Worm (Caenorhabditis elegans) whole organism, L3 larva: ENCODE data around the gene Y41G9A.5.
A peak's percentile ranks its signal among the peaks of the same experiment; 100 is the strongest.

Source experiments
- ZK546.5 ChIP-seq: sonication (generic microtip); optimal IDR thresholded peaks from 2 replicates; lab custom pipeline; 2017; ENCODE audit warnings: missing biosample characterization, missing genetic modification characterization
- aly-2 ChIP-seq: fragments of 150-350 bp; optimal IDR thresholded peaks from 2 replicates; lab custom pipeline; 2014; ENCODE audit warnings: missing biosample characterization, missing genetic modification characterization
- ama-1 ChIP-seq: fragments of 150-350 bp; optimal IDR thresholded peaks from 2 replicates; lab custom pipeline; 2018
- ceh-16 ChIP-seq: sonication (generic microtip); optimal IDR thresholded peaks from 2 replicates; lab custom pipeline; 2017; ENCODE audit warnings: missing biosample characterization, missing genetic modification characterization
- ceh-28 ChIP-seq: fragments of 150-350 bp; optimal IDR thresholded peaks from 2 replicates; lab custom pipeline; 2014; ENCODE audit warnings: missing biosample characterization, missing genetic modification reagents, missing genetic modification characterization
- ceh-82 ChIP-seq: fragments of 150-350 bp; optimal IDR thresholded peaks from 2 replicates; lab custom pipeline; 2014; ENCODE audit warnings: missing biosample characterization, missing genetic modification characterization
- ceh-9 ChIP-seq: sonication (generic microtip); optimal IDR thresholded peaks from 2 replicates; lab custom pipeline; 2018; ENCODE audit warnings: missing biosample characterization, missing genetic modification characterization
- egl-27 ChIP-seq: sonication (generic microtip); optimal IDR thresholded peaks from 4 replicates; lab custom pipeline; 2017; ENCODE audit warnings: missing biosample characterization, missing genetic modification reagents, missing genetic modification characterization
- egl-5 ChIP-seq: fragments of 150-350 bp; optimal IDR thresholded peaks from 2 replicates; lab custom pipeline; 2017; ENCODE audit warnings: missing biosample characterization, missing genetic modification reagents, missing genetic modification characterization, inconsistent platforms
- elt-1 ChIP-seq: fragments of 150-350 bp; optimal IDR thresholded peaks from 2 replicates; lab custom pipeline; 2014; ENCODE audit warnings: missing biosample characterization, missing genetic modification characterization
- elt-2 ChIP-seq: sonication (generic microtip); optimal IDR thresholded peaks from 2 replicates; lab custom pipeline; 2016; ENCODE audit warnings: missing genetic modification reagents, mild to moderate bottlenecking, missing genetic modification characterization, missing compliant biosample characterization
- elt-3 ChIP-seq, 3 experiments: fragments of 150-350 bp in 1 of 3; sonication (generic microtip) in 2 of 3; optimal IDR thresholded peaks; 2 replicates in 2 of 3; 4 replicates in 1 of 3; lab custom pipeline; 2014 to 2017; ENCODE audit warnings: missing biosample characterization in 3 of 3, missing genetic modification characterization in 3 of 3
- eor-1 ChIP-seq, 2 experiments: fragments of 150-350 bp; optimal IDR thresholded peaks; 2 replicates each; lab custom pipeline; 2014 to 2018; ENCODE audit warnings: missing biosample characterization in 2 of 2, missing genetic modification characterization in 2 of 2
- fkh-10 ChIP-seq: sonication (generic microtip); optimal IDR thresholded peaks from 2 replicates; lab custom pipeline; 2017; ENCODE audit warnings: missing biosample characterization, missing genetic modification reagents, missing genetic modification characterization
- fkh-2 ChIP-seq: fragments of 150-350 bp; optimal IDR thresholded peaks from 2 replicates; lab custom pipeline; 2014; ENCODE audit warnings: missing biosample characterization, missing genetic modification reagents, missing genetic modification characterization
- fos-1 ChIP-seq: fragments of 150-350 bp; optimal IDR thresholded peaks from 2 replicates; lab custom pipeline; 2014; ENCODE audit warnings: missing biosample characterization, missing genetic modification characterization
- hmg-11 ChIP-seq: sonication (generic microtip); optimal IDR thresholded peaks from 2 replicates; lab custom pipeline; 2016; ENCODE audit warnings: missing genetic modification characterization, missing compliant biosample characterization
- jun-1 ChIP-seq: fragments of 150-350 bp; optimal IDR thresholded peaks from 2 replicates; lab custom pipeline; 2014; ENCODE audit warnings: missing biosample characterization, missing genetic modification reagents, missing genetic modification characterization
- lin-15B ChIP-seq: fragments of 150-350 bp; optimal IDR thresholded peaks from 2 replicates; lab custom pipeline; 2014; ENCODE audit warnings: missing biosample characterization, missing genetic modification characterization
- lin-39 ChIP-seq: fragments of 150-350 bp; optimal IDR thresholded peaks from 2 replicates; lab custom pipeline; 2018; ENCODE audit warnings: missing biosample characterization, missing genetic modification reagents, missing genetic modification characterization
- lsy-12 ChIP-seq: sonication (generic microtip); optimal IDR thresholded peaks from 2 replicates; lab custom pipeline; 2016; ENCODE audit warnings: mild to moderate bottlenecking, missing genetic modification characterization, missing compliant biosample characterization
- mdl-1 ChIP-seq: fragments of 150-350 bp; optimal IDR thresholded peaks from 2 replicates; lab custom pipeline; 2014; ENCODE audit warnings: missing biosample characterization, missing genetic modification characterization
- nfya-1 ChIP-seq: sonication (generic microtip); optimal IDR thresholded peaks from 2 replicates; lab custom pipeline; 2017; ENCODE audit warnings: missing genetic modification characterization, mild to moderate bottlenecking, missing compliant biosample characterization, antibody characterized with exemption, moderate library complexity; ENCODE audit not compliant: insufficient read depth
- nhr-12 ChIP-seq: fragments of 150-350 bp; optimal IDR thresholded peaks from 2 replicates; lab custom pipeline; 2014; ENCODE audit warnings: missing biosample characterization, missing genetic modification characterization
- nhr-237 ChIP-seq: fragments of 150-350 bp; optimal IDR thresholded peaks from 2 replicates; lab custom pipeline; 2014; ENCODE audit warnings: missing biosample characterization, missing genetic modification characterization
- nhr-25 ChIP-seq: sonication (generic microtip); optimal IDR thresholded peaks from 2 replicates; lab custom pipeline; 2017; ENCODE audit warnings: missing biosample characterization, missing genetic modification characterization
- nhr-28 ChIP-seq: fragments of 150-350 bp; optimal IDR thresholded peaks from 2 replicates; lab custom pipeline; 2014; ENCODE audit warnings: missing biosample characterization, missing genetic modification characterization
- nhr-43 ChIP-seq: sonication (generic microtip); optimal IDR thresholded peaks from 2 replicates; lab custom pipeline; 2016; ENCODE audit warnings: mild to moderate bottlenecking, missing genetic modification characterization, missing compliant biosample characterization; ENCODE audit not compliant: poor library complexity, severe bottlenecking
- nhr-67 ChIP-seq: fragments of 150-350 bp; optimal IDR thresholded peaks from 2 replicates; lab custom pipeline; 2014; ENCODE audit warnings: missing biosample characterization, missing genetic modification characterization
- nhr-76 ChIP-seq: fragments of 150-350 bp; sonication (generic microtip); optimal IDR thresholded peaks from 5 replicates; lab custom pipeline; 2014; ENCODE audit warnings: missing biosample characterization, missing genetic modification characterization
- pha-4 ChIP-seq: fragments of 150-350 bp; optimal IDR thresholded peaks from 2 replicates; lab custom pipeline; 2014; ENCODE audit warnings: missing biosample characterization, missing genetic modification reagents, missing genetic modification characterization
- pqm-1 ChIP-seq: fragments of 150-350 bp; optimal IDR thresholded peaks from 2 replicates; lab custom pipeline; 2017; ENCODE audit warnings: missing biosample characterization, missing genetic modification characterization, inconsistent platforms
- sea-2 ChIP-seq: fragments of 150-350 bp; sonication (generic microtip); optimal IDR thresholded peaks from 4 replicates; lab custom pipeline; 2014; ENCODE audit warnings: missing biosample characterization, missing genetic modification reagents, missing genetic modification characterization
- skn-1 ChIP-seq: fragments of 150-350 bp; optimal IDR thresholded peaks from 2 replicates; lab custom pipeline; 2014; ENCODE audit warnings: missing biosample characterization, missing genetic modification characterization
- snpc-4 ChIP-seq: fragments of 150-350 bp; optimal IDR thresholded peaks from 2 replicates; lab custom pipeline; 2014; ENCODE audit warnings: missing biosample characterization, missing genetic modification characterization
- tbx-2 ChIP-seq: sonication (generic microtip); optimal IDR thresholded peaks from 2 replicates; lab custom pipeline; 2016; ENCODE audit warnings: mild to moderate bottlenecking, missing genetic modification characterization, missing compliant biosample characterization
- unc-39 ChIP-seq: sonication (generic microtip); optimal IDR thresholded peaks from 4 replicates; lab custom pipeline; 2017; ENCODE audit warnings: missing biosample characterization, missing genetic modification characterization
- unc-62 ChIP-seq: fragments of 150-350 bp; sonication (generic microtip); optimal IDR thresholded peaks from 4 replicates; lab custom pipeline; 2014; ENCODE audit warnings: missing biosample characterization, missing genetic modification reagents, missing genetic modification characterization
- zag-1 ChIP-seq: fragments of 150-350 bp; optimal IDR thresholded peaks from 2 replicates; lab custom pipeline; 2014; ENCODE audit warnings: missing biosample characterization, missing genetic modification characterization
- ztf-4 ChIP-seq: fragments of 150-350 bp; optimal IDR thresholded peaks from 2 replicates; lab custom pipeline; 2014; ENCODE audit warnings: missing biosample characterization, missing genetic modification characterization

Gene Y41G9A.5

ce11 chrX:2970212-2970611, 23.7 kb downstream of the Y41G9A.5 start:
- TF ChIP-seq nhr-43 (tag; lab: Kevin White, UChicago) (no peak), lsy-12 (tag; lab: Kevin White, UChicago) (peak; percentile 32)

ce11 chrX:2970804-2971395, 24.4 kb downstream of the Y41G9A.5 start:
- TF ChIP-seq pha-4 (tag; lab: Kevin White, UChicago) (peak; percentile 31), ceh-82 (tag; lab: Kevin White, UChicago) (no peak), elt-1 (tag; lab: Kevin White, UChicago) (peak; percentile 28), fkh-2 (tag; lab: Kevin White, UChicago) (no peak), nhr-25 (tag; lab: Kevin White, UChicago) (peak; percentile 9), pqm-1 (tag; lab: Kevin White, UChicago) (peak; percentile 33), elt-2 (tag; lab: Kevin White, UChicago) (peak; percentile 33), snpc-4 (tag; lab: Kevin White, UChicago) (peak; percentile 56)
- TF ChIP-seq, all 47 proteins: peak for 6

ce11 chrX:2971542-2971988, 25.1 kb downstream of the Y41G9A.5 start:
- TF ChIP-seq pqm-1 (tag; lab: Kevin White, UChicago): peak; percentile 75
- peak; percentile 88 for TF ChIP-seq ceh-28 (tag; lab: Kevin White, UChicago)
- TF ChIP-seq ama-1 (lab: Kevin White, UChicago): peak; percentile 83
- no peak for TF ChIP-seq sea-2 (GFP tag; lab: Kevin White, UChicago)
- peak; percentile 71 for TF ChIP-seq fkh-10 (GFP tag; lab: Kevin White, UChicago)
- TF ChIP-seq lsy-12 (tag; lab: Kevin White, UChicago): peak; percentile 70
- TF ChIP-seq lin-15B (tag; lab: Kevin White, UChicago): peak; percentile 13
- peak; percentile 62 for TF ChIP-seq hmg-11 (tag; lab: Kevin White, UChicago)
- peak; percentile 81 for TF ChIP-seq jun-1
- TF ChIP-seq tbx-2: no peak
- TF ChIP-seq elt-2 (tag; lab: Kevin White, UChicago): peak; percentile 81
- TF ChIP-seq ztf-4 (tag; lab: Kevin White, UChicago): no peak
- peak; percentile 85 for TF ChIP-seq lin-39 (tag; lab: Kevin White, UChicago)
- TF ChIP-seq aly-2 (tag; lab: Kevin White, UChicago): no peak
- TF ChIP-seq nhr-237 (tag; lab: Kevin White, UChicago): no peak
- TF ChIP-seq skn-1 (tag; lab: Kevin White, UChicago): peak; percentile 45
- TF ChIP-seq elt-3 (tag; optimal IDR thresholded peaks at IDR 0.05; lab: Kevin White, UChicago): no peak
- peak; percentile 53 for TF ChIP-seq pha-4 (tag; lab: Kevin White, UChicago)
- no peak for TF ChIP-seq unc-39 (tag; lab: Kevin White, UChicago)
- no peak for TF ChIP-seq nhr-28 (tag; lab: Kevin White, UChicago)
- no peak for TF ChIP-seq ceh-16
- TF ChIP-seq mdl-1 (tag; lab: Kevin White, UChicago): peak; percentile 86
- no peak for TF ChIP-seq ZK546.5
- TF ChIP-seq egl-5 (tag; lab: Kevin White, UChicago): peak; percentile 77
- TF ChIP-seq fos-1 (tag; lab: Kevin White, UChicago): peak; percentile 58
- TF ChIP-seq unc-62 (GFP tag; lab: Kevin White, UChicago): peak; percentile 80
- TF ChIP-seq elt-1 (tag; lab: Kevin White, UChicago): peak; percentile 30
- no peak for TF ChIP-seq ceh-82 (tag; lab: Kevin White, UChicago)
- TF ChIP-seq nfya-1 (tag; lab: Kevin White, UChicago): peak; percentile 76
- peak; percentile 55 for TF ChIP-seq snpc-4 (tag; lab: Kevin White, UChicago)
- TF ChIP-seq nhr-76: no peak
- TF ChIP-seq, all 47 proteins: peak for 19

ce11 chrX:2972272-2973042, 26.0 kb downstream of the Y41G9A.5 start:
- TF ChIP-seq pha-4 (tag; lab: Kevin White, UChicago) (peak; percentile 60), nhr-67 (no peak), nhr-76 (no peak), pqm-1 (tag; lab: Kevin White, UChicago) (no peak), ZK546.5 (no peak), ztf-4 (tag; lab: Kevin White, UChicago) (no peak), aly-2 (tag; lab: Kevin White, UChicago) (no peak), nhr-28 (tag; lab: Kevin White, UChicago) (no peak), nhr-237 (tag; lab: Kevin White, UChicago) (no peak), ceh-28 (tag; lab: Kevin White, UChicago) (no peak), nfya-1 (tag; lab: Kevin White, UChicago) (no peak), fkh-2 (tag; lab: Kevin White, UChicago) (no peak), elt-2 (tag; lab: Kevin White, UChicago) (peak; percentile 63), sea-2 (GFP tag; lab: Kevin White, UChicago) (no peak), lsy-12 (tag; lab: Kevin White, UChicago) (no peak), lin-39 (tag; lab: Kevin White, UChicago) (no peak), mdl-1 (tag; lab: Kevin White, UChicago) (no peak), eor-1 (tag; optimal IDR thresholded peaks at IDR 0.05; lab: Kevin White, UChicago) (no peak), jun-1 (peak; percentile 56), skn-1 (tag; lab: Kevin White, UChicago) (no peak), egl-27 (no peak), ceh-9 (tag; lab: Kevin White, UChicago) (no peak), nhr-12 (tag; lab: Kevin White, UChicago) (no peak), zag-1 (tag; lab: Kevin White, UChicago) (no peak), fos-1 (tag; lab: Kevin White, UChicago) (no peak), ceh-16 (no peak), hmg-11 (tag; lab: Kevin White, UChicago) (peak; percentile 15), unc-62 (GFP tag; lab: Kevin White, UChicago) (no peak)
